Worm (Caenorhabditis elegans) whole organism, L4/young adult: Measurements from ENCODE around the gene rsr-2.

Experiments
- W03F9.2 ChIP-seq: fragments of 150-350 bp; optimal IDR thresholded peaks from 2 replicates; lab custom pipeline; 2014; ENCODE audit warnings: missing biosample characterization, missing genetic modification characterization
- dao-5 ChIP-seq: sonication (generic microtip); optimal IDR thresholded peaks from 2 replicates; lab custom pipeline; 2016; ENCODE audit warnings: missing genotype, missing genetic modification characterization, moderate library complexity, missing compliant biosample characterization
- him-1 ChIP-seq: sonication (generic microtip); optimal IDR thresholded peaks from 2 replicates; lab custom pipeline; 2016; ENCODE audit warnings: missing genotype, missing genetic modification reagents, missing genetic modification characterization, missing compliant biosample characterization

The rsr-2 gene

ce11 chrII:12224916-12225406, at the start of gene rsr-2, which contains the start of gene pqn-87:
Gene rsr-2 (plus strand): TSS chrII:12225356.
Gene pqn-87 (minus strand): TSS chrII:12225086.
- TF ChIP-seq dao-5 (tag; lab: Kevin White, UChicago), result no peak
- TF ChIP-seq him-1 (tag; lab: Kevin White, UChicago), result no peak
- no peak for TF ChIP-seq W03F9.2

ce11 chrII:12175398-12175797, 49.8 kb upstream of the rsr-2 start:
- TF ChIP-seq dao-5 (tag; lab: Kevin White, UChicago) (no peak), him-1 (tag; lab: Kevin White, UChicago) (no peak), W03F9.2 (no peak)

ce11 chrII:12176521-12176920, 48.6 kb upstream of the rsr-2 start:
- no peak for TF ChIP-seq W03F9.2
- no peak for TF ChIP-seq him-1 (tag; lab: Kevin White, UChicago)
- no peak for TF ChIP-seq dao-5 (tag; lab: Kevin White, UChicago)

- TF ChIP-seq dao-5 (tag; lab: Kevin White, UChicago), result no peak
- no peak for TF ChIP-seq W03F9.2
- no peak for TF ChIP-seq him-1 (tag; lab: Kevin White, UChicago)
Observed at ce11 chrII:12184857-12185256, 40.3 kb upstream of the rsr-2 start, which contains the start of gene Y57A10A.13. Gene Y57A10A.13 (minus strand): TSS chrII:12184902.

DNA sequence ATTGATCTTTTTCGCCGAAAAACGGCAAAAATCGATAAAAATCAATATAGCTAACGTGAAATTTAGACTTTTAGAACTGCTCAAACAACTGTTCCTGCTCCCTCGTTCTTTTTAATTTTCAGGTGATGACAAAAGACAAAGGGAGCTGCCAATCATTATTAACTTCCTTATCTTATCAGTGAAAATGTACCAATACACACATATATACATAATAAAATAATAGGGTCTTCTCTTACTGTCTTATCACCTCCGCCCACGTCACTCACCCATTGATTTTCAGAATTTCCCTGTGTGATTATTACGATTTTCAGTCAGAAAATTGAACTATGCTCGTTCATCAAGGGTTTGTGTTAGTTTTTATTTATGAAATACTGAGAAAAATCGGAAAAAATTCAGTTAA, 39.4 kb upstream of the rsr-2 start, which contains the start of gene Y57A10A.14:
TSS of gene Y57A10A.14 (plus strand) at position 228 of the 400 bp plus-strand sequence.
- no peak for TF ChIP-seq W03F9.2
- no peak for TF ChIP-seq him-1 (tag; lab: Kevin White, UChicago)
- no peak for TF ChIP-seq dao-5 (tag; lab: Kevin White, UChicago)

ce11 chrII:12186726-12187125, 38.4 kb upstream of the rsr-2 start:
- TF ChIP-seq W03F9.2, result no peak
- TF ChIP-seq him-1 (tag; lab: Kevin White, UChicago), result no peak
- TF ChIP-seq dao-5 (tag; lab: Kevin White, UChicago), result no peak

- TF ChIP-seq dao-5 (tag; lab: Kevin White, UChicago), result no peak
- TF ChIP-seq him-1 (tag; lab: Kevin White, UChicago), result no peak
Observed at ce11 chrII:12189193-12189592, 36.0 kb upstream of the rsr-2 start.

DNA sequence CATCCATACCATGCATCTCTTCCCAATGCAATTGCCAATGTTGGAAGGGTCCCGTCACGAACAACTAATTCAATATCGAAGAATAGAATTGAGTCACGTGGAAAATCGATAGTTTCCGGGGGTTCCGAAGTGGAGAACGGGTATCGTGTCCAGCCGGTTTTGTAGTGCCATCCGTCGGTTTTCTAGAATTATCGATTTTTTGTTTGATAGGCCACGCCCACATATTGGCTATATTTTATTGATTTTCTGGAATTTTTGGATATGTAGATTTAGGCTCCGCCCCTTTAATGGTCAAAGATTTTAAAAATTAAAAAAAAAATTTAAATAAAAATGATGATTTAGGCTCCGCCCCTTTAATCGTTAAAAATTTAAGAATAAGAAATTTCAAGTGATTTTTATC, 25.9 kb upstream of the rsr-2 start:
- no peak for TF ChIP-seq W03F9.2
- TF ChIP-seq dao-5 (tag; lab: Kevin White, UChicago), result no peak
- TF ChIP-seq him-1 (tag; lab: Kevin White, UChicago), result no peak

ce11 chrII:12199912-12200637, 25.1 kb upstream of the rsr-2 start, which contains the start of gene polg-1:
Gene polg-1 (minus strand): TSS chrII:12199962.
- TF ChIP-seq dao-5 (tag; lab: Kevin White, UChicago) (no peak), him-1 (tag; lab: Kevin White, UChicago) (no peak)

ce11 chrII:12202281-12202680, 22.9 kb upstream of the rsr-2 start, which contains the start of gene trpp-5:
Gene trpp-5 (minus strand): TSS chrII:12202381.
- TF ChIP-seq him-1 (tag; lab: Kevin White, UChicago) (no peak), dao-5 (tag; lab: Kevin White, UChicago) (no peak), W03F9.2 (no peak)

ce11 chrII:12202921-12203320, 22.2 kb upstream of the rsr-2 start, which contains the start of gene aqp-12:
Gene aqp-12 (plus strand): TSS chrII:12203221.
- TF ChIP-seq him-1 (tag; lab: Kevin White, UChicago) (no peak), dao-5 (tag; lab: Kevin White, UChicago) (no peak), W03F9.2 (no peak)

ce11 chrII:12204617-12205016, 20.5 kb upstream of the rsr-2 start:
- TF ChIP-seq dao-5 (tag; lab: Kevin White, UChicago) (no peak), him-1 (tag; lab: Kevin White, UChicago) (no peak), W03F9.2 (no peak)

DNA sequence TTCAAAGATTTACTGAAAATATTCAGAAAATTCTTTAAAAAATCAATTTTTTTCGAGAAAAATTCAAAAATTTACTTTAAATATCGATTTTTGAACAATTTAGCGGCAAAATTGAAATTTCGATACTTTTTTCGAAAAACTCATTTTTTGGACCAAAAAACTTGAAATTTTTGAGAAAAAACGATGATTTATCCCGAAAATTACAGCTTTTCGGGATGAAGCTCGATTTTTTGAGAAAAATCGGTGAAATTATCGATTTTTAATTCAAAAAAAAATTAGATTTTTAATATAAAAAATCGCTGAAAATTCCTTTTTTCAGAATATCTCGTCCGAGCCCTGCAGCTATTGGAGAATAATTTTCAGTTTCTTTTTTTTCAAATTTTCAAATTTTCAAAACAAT, 16.4 kb upstream of the rsr-2 start:
- TF ChIP-seq W03F9.2, result no peak
- TF ChIP-seq him-1 (tag; lab: Kevin White, UChicago), result no peak
- no peak for TF ChIP-seq dao-5 (tag; lab: Kevin White, UChicago)

ce11 chrII:12211652-12212245, 13.4 kb upstream of the rsr-2 start:
- TF ChIP-seq W03F9.2, result no peak
- no peak for TF ChIP-seq dao-5 (tag; lab: Kevin White, UChicago)
- no peak for TF ChIP-seq him-1 (tag; lab: Kevin White, UChicago)
